Fruit fly (Drosophila melanogaster) whole organism, wandering third instar larva: Measurements from ENCODE around the gene CG43815.

Source experiments
- CG32264 ChIP-seq: fragments of 200-800 bp; sonication (Bioruptor generic); optimal IDR thresholded peaks from 2 replicates; lab custom pipeline; 2016; ENCODE audit warnings: missing biosample characterization, missing genetic modification characterization
- CG9705 ChIP-seq: fragments of 200-800 bp; sonication (Bioruptor generic); optimal IDR thresholded peaks from 2 replicates; lab custom pipeline; 2018; ENCODE audit warnings: missing biosample characterization, mild to moderate bottlenecking, missing genetic modification characterization
- Dfd ChIP-seq: fragments of >200 bp; optimal IDR thresholded peaks from 2 replicates; lab custom pipeline; 2017; ENCODE audit warnings: missing biosample characterization, missing genetic modification characterization
- Dif ChIP-seq: fragments of 200-275, 200-300 bp; sonication (Bioruptor generic); optimal IDR thresholded peaks from 2 replicates; lab custom pipeline; 2018; ENCODE audit warnings: missing biosample characterization, missing genetic modification characterization; ENCODE audit not compliant: partially characterized antibody
- HLH106 ChIP-seq: fragments of 200-800 bp; optimal IDR thresholded peaks from 3 replicates; lab custom pipeline; 2019; ENCODE audit warnings: missing biosample characterization, mild to moderate bottlenecking, missing genetic modification characterization, moderate library complexity
- Hnf4 ChIP-seq: fragments of 200-800 bp; sonication (Bioruptor generic); optimal IDR thresholded peaks from 2 replicates; lab custom pipeline; 2016; ENCODE audit warnings: missing biosample characterization, mild to moderate bottlenecking, missing genetic modification characterization
- Jra ChIP-seq: sonication (Bioruptor generic); optimal IDR thresholded peaks from 2 replicates; lab custom pipeline; 2016; ENCODE audit warnings: missing biosample characterization, missing genetic modification characterization
- Mio ChIP-seq: sonication (Bioruptor generic); optimal IDR thresholded peaks from 2 replicates; lab custom pipeline; 2016; ENCODE audit warnings: missing biosample characterization, missing genetic modification characterization
- Myc ChIP-seq: fragments of >200 bp; optimal IDR thresholded peaks from 2 replicates; lab custom pipeline; 2017
- N ChIP-seq: fragments of >200 bp; optimal IDR thresholded peaks from 2 replicates; lab custom pipeline; 2018; ENCODE audit warnings: missing biosample characterization, missing external identifiers, missing genetic modification characterization
- OdsH ChIP-seq: fragments of 200-800 bp; sonication (Bioruptor generic); optimal IDR thresholded peaks from 2 replicates; lab custom pipeline; 2016; ENCODE audit warnings: missing biosample characterization, mild to moderate bottlenecking, missing genetic modification characterization
- Rel ChIP-seq, 2 experiments: fragments of 200-800 bp; sonication (Bioruptor generic) in 1 of 2; optimal IDR thresholded peaks; 2 replicates in 1 of 2; 3 replicates in 1 of 2; lab custom pipeline; 2016 to 2019; ENCODE audit warnings: mild to moderate bottlenecking in 2 of 2, missing biosample characterization in 2 of 2, missing genetic modification characterization in 2 of 2, moderate library complexity in 1 of 2
- Sp1 ChIP-seq: fragments of 200-800 bp; sonication (Bioruptor generic); optimal IDR thresholded peaks from 3 replicates; lab custom pipeline; 2019; ENCODE audit warnings: missing biosample characterization, mild to moderate bottlenecking, missing genetic modification characterization, moderate library complexity
- Vsx2 ChIP-seq: fragments of 200-300, 225-300 bp; sonication (Bioruptor generic); optimal IDR thresholded peaks from 2 replicates; lab custom pipeline; 2018; ENCODE audit warnings: missing biosample characterization, missing genetic modification characterization; ENCODE audit not compliant: partially characterized antibody
- brk ChIP-seq: fragments of 200-800 bp; sonication (Bioruptor generic); optimal IDR thresholded peaks from 2 replicates; lab custom pipeline; 2016; ENCODE audit warnings: missing biosample characterization, mild to moderate bottlenecking, missing genetic modification characterization
- dl ChIP-seq, 2 experiments: fragments of 175-275, 200-275 bp in 1 of 2; fragments of 200-275 bp in 1 of 2; sonication (Bioruptor generic); optimal IDR thresholded peaks; lab custom pipeline; 2018; ENCODE audit warnings: mild to moderate bottlenecking in 2 of 2, missing biosample characterization in 2 of 2, missing genetic modification characterization in 2 of 2, moderate library complexity in 2 of 2; ENCODE audit not compliant: partially characterized antibody in 2 of 2, insufficient read depth in 1 of 2
- dmrt93B ChIP-seq: fragments of 200-800 bp; sonication (Bioruptor generic); optimal IDR thresholded peaks from 2 replicates; lab custom pipeline; 2018; ENCODE audit warnings: missing biosample characterization, mild to moderate bottlenecking, missing genetic modification characterization
- foxo ChIP-seq, 2 experiments: fragments of 200-800 bp; sonication (Bioruptor generic); optimal IDR thresholded peaks; 2 replicates in 1 of 2; 3 replicates in 1 of 2; lab custom pipeline; 2016 to 2017; ENCODE audit warnings: missing biosample characterization in 2 of 2, missing genetic modification characterization in 2 of 2
- h ChIP-seq: fragments of 200-800 bp; sonication (Bioruptor generic); optimal IDR thresholded peaks from 3 replicates; lab custom pipeline; 2016; ENCODE audit warnings: missing biosample characterization, mild to moderate bottlenecking, missing genetic modification characterization
- jim ChIP-seq: fragments of 175-275, 200-325 bp; sonication (Bioruptor generic); optimal IDR thresholded peaks from 2 replicates; lab custom pipeline; 2016; ENCODE audit warnings: missing biosample characterization, mild to moderate bottlenecking, missing genetic modification characterization
- lola ChIP-seq: fragments of >200 bp; optimal IDR thresholded peaks from 2 replicates; lab custom pipeline; 2017; ENCODE audit warnings: missing biosample characterization, missing genetic modification characterization
- pan ChIP-seq: fragments of >200 bp; optimal IDR thresholded peaks from 2 replicates; lab custom pipeline; 2017
- psq ChIP-seq: fragments of 200-800 bp; sonication (Bioruptor generic); optimal IDR thresholded peaks from 3 replicates; lab custom pipeline; 2017; ENCODE audit warnings: missing biosample characterization, mild to moderate bottlenecking, missing genetic modification characterization, moderate library complexity
- rgr ChIP-seq: fragments of 200-800 bp; sonication (Bioruptor generic); optimal IDR thresholded peaks from 3 replicates; lab custom pipeline; 2016; ENCODE audit warnings: missing biosample characterization, mild to moderate bottlenecking, missing genetic modification characterization
- sage ChIP-seq: fragments of 200-800 bp; sonication (Bioruptor generic); optimal IDR thresholded peaks from 2 replicates; lab custom pipeline; 2016; ENCODE audit warnings: missing biosample characterization, mild to moderate bottlenecking, missing genetic modification characterization
- sv ChIP-seq: fragments of 200-800 bp; sonication (Bioruptor generic); optimal IDR thresholded peaks from 3 replicates; lab custom pipeline; 2016; ENCODE audit warnings: missing biosample characterization, missing genetic modification characterization
- tai ChIP-seq: sonication (Bioruptor generic); optimal IDR thresholded peaks from 2 replicates; lab custom pipeline; 2016; ENCODE audit warnings: missing biosample characterization, missing genetic modification characterization
- usp ChIP-seq: fragments of >200 bp; optimal IDR thresholded peaks from 2 replicates; lab custom pipeline; 2017; ENCODE audit warnings: missing biosample characterization, missing genetic modification characterization
- woc ChIP-seq: sonication (Bioruptor generic); optimal IDR thresholded peaks from 2 replicates; lab custom pipeline; 2016; ENCODE audit warnings: missing biosample characterization, mild to moderate bottlenecking, missing genetic modification characterization

The CG43815 gene

dm6 chr2L:3600847-3601246, 24.8 kb downstream of the CG43815 start:
- TF ChIP-seq HLH106 (tag; lab: Kevin White, UChicago) (no peak), h (GFP tag; lab: Kevin White, UChicago) (no peak), lola (GFP tag; lab: Kevin White, UChicago) (no peak), dmrt93B (GFP tag; lab: Kevin White, UChicago) (no peak), usp (GFP tag; lab: Kevin White, UChicago) (no peak), CG32264 (no peak), tai (GFP tag; lab: Kevin White, UChicago) (no peak)

dm6 chr2L:3602589-3602988, 26.6 kb downstream of the CG43815 start:
- no peak for TF ChIP-seq Myc (lab: Kevin White, UChicago)
- TF ChIP-seq OdsH: no peak
- no peak for TF ChIP-seq HLH106 (tag; lab: Kevin White, UChicago)
- no peak for TF ChIP-seq dl (GFP tag; optimal IDR thresholded peaks at IDR 0.05; lab: Kevin White, UChicago; ENCODE audit: insufficient read depth in 1 of 2, partially characterized antibody in 2 of 2)
- TF ChIP-seq woc (GFP tag; lab: Kevin White, UChicago): no peak
- TF ChIP-seq h (GFP tag; lab: Kevin White, UChicago): no peak
- no peak for TF ChIP-seq Jra (GFP tag; lab: Kevin White, UChicago)
- TF ChIP-seq usp (GFP tag; lab: Kevin White, UChicago): no peak
- TF ChIP-seq Hnf4 (GFP tag; lab: Kevin White, UChicago): no peak
- TF ChIP-seq CG9705 (GFP tag; lab: Kevin White, UChicago): no peak
- TF ChIP-seq N (GFP tag; lab: Kevin White, UChicago): no peak
- TF ChIP-seq pan: no peak
- no peak for TF ChIP-seq sv (GFP tag; lab: Kevin White, UChicago)

- no peak for TF ChIP-seq Mio (GFP tag; lab: Kevin White, UChicago)
- TF ChIP-seq Rel (GFP tag; optimal IDR thresholded peaks at IDR 0.05; lab: Kevin White, UChicago): no peak
- TF ChIP-seq Rel (tag; optimal IDR thresholded peaks at IDR 0.05; lab: Kevin White, UChicago): no peak
- no peak for TF ChIP-seq foxo (GFP tag; optimal IDR thresholded peaks at IDR 0.05; lab: Kevin White, UChicago)
- TF ChIP-seq jim: no peak
- no peak for TF ChIP-seq usp (GFP tag; lab: Kevin White, UChicago)
- no peak for TF ChIP-seq lola (GFP tag; lab: Kevin White, UChicago)
- no peak for TF ChIP-seq brk (GFP tag; lab: Kevin White, UChicago)
- no peak for TF ChIP-seq Dif (GFP tag; lab: Kevin White, UChicago)
- TF ChIP-seq Sp1 (GFP tag; lab: Kevin White, UChicago): no peak
- no peak for TF ChIP-seq rgr (GFP tag; lab: Kevin White, UChicago)
- no peak for TF ChIP-seq sage (GFP tag; lab: Kevin White, UChicago)
- TF ChIP-seq dl (GFP tag; optimal IDR thresholded peaks at IDR 0.05; lab: Kevin White, UChicago; ENCODE audit: insufficient read depth in 1 of 2, partially characterized antibody in 2 of 2): no peak
- no peak for TF ChIP-seq sv (GFP tag; lab: Kevin White, UChicago)
Measured at dm6 chr2L:3603553-3603952, 27.5 kb downstream of the CG43815 start.

DNA sequence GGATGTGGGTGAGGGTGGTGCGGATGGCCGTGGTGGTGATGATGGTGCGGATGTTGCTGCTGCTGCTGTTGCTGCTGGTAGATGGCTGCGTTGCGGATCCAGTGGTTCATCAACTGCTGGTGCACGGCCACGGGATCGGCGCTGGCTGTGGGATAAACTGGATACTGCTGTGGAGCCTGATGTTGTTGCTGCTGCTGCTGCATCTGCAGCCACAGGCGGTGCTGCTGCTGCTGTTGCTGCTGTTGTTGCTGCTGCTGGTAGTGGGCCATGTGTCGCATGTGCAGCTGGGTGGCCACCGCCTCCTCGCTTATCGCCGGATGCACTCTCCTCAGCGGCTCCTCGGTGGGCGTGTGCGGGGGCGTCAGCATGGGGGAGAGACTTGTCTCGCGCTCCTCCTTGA, 29.7 kb downstream of the CG43815 start:
- TF ChIP-seq sage (GFP tag; lab: Kevin White, UChicago) (no peak), Dfd (GFP tag; lab: Kevin White, UChicago) (peak; percentile 93)

- TF ChIP-seq psq (GFP tag; lab: Kevin White, UChicago) (no peak), Dif (GFP tag; lab: Kevin White, UChicago) (peak; percentile 57), Vsx2 (peak; percentile 29), dl (GFP tag; optimal IDR thresholded peaks at IDR 0.05; lab: Kevin White, UChicago; ENCODE audit: insufficient read depth in 1 of 2, partially characterized antibody in 2 of 2) (peak in 1 of 2 experiments; percentile 42)
Measured at dm6 chr2L:3606462-3607270, 30.7 kb downstream of the CG43815 start, which contains the start of gene odd. Gene odd (minus strand): TSS chr2L:3606756.
